Fruit fly (Drosophila melanogaster) whole organism, adult: ENCODE results near the gene CycA.
A peak's percentile ranks its signal among the peaks of the same experiment; 100 is the strongest.

ENCODE experiments used
- CG11617 ChIP-seq: fragments of 200-800 bp; sonication (Bioruptor generic); optimal IDR thresholded peaks from 2 replicates; lab custom pipeline; 2017; ENCODE audit warnings: mild to moderate bottlenecking, missing biosample characterization, missing genetic modification reagents, missing genetic modification characterization
- CG12768 ChIP-seq: fragments of 200-800 bp; sonication (Bioruptor generic); optimal IDR thresholded peaks from 2 replicates; lab custom pipeline; 2017; ENCODE audit warnings: missing biosample characterization, missing genetic modification characterization, mild to moderate bottlenecking, moderate library complexity, missing genetic modification reagents
- CG14711 ChIP-seq: fragments of 200-800 bp; sonication (Bioruptor generic); optimal IDR thresholded peaks from 2 replicates; lab custom pipeline; 2018; ENCODE audit warnings: missing biosample characterization, mild to moderate bottlenecking, missing genetic modification characterization, moderate library complexity
- CG1620 ChIP-seq: fragments of 200-800 bp; sonication (Bioruptor generic); optimal IDR thresholded peaks from 2 replicates; lab custom pipeline; 2016; ENCODE audit warnings: missing biosample characterization, missing genetic modification characterization
- CG33017 ChIP-seq: fragments of 200-800 bp; sonication (Bioruptor generic); optimal IDR thresholded peaks from 2 replicates; lab custom pipeline; 2018; ENCODE audit warnings: missing biosample characterization, mild to moderate bottlenecking, missing genetic modification characterization, moderate library complexity
- CG5204 ChIP-seq: fragments of 200-800 bp; sonication (Bioruptor generic); optimal IDR thresholded peaks from 2 replicates; lab custom pipeline; 2016; ENCODE audit warnings: missing biosample characterization, missing genetic modification characterization
- CG7045 ChIP-seq: fragments of 200-800 bp; sonication (Bioruptor generic); optimal IDR thresholded peaks from 2 replicates; lab custom pipeline; 2017; ENCODE audit warnings: missing biosample characterization, mild to moderate bottlenecking, missing genetic modification characterization
- CG7101 ChIP-seq: fragments of 200-800 bp; sonication (Bioruptor generic); optimal IDR thresholded peaks from 2 replicates; lab custom pipeline; 2018; ENCODE audit warnings: missing biosample characterization, mild to moderate bottlenecking, missing genetic modification characterization, moderate library complexity
- Clk ChIP-seq: fragments of 200-800 bp; sonication (Bioruptor generic); optimal IDR thresholded peaks from 2 replicates; lab custom pipeline; 2017; ENCODE audit warnings: missing biosample characterization, missing genetic modification characterization
- Crg-1 ChIP-seq: fragments of 200-800 bp; sonication (Bioruptor generic); optimal IDR thresholded peaks from 2 replicates; lab custom pipeline; 2016; ENCODE audit warnings: missing biosample characterization, missing genetic modification characterization
- Hr96 ChIP-seq: fragments of 200-800 bp; sonication (Bioruptor generic); optimal IDR thresholded peaks from 2 replicates; lab custom pipeline; 2016; ENCODE audit warnings: missing biosample characterization, missing genetic modification characterization
- Mnt ChIP-seq: fragments of 200-800 bp; sonication (Bioruptor generic); optimal IDR thresholded peaks from 2 replicates; lab custom pipeline; 2016; ENCODE audit warnings: missing biosample characterization, mild to moderate bottlenecking, missing genetic modification characterization
- bab1 ChIP-seq: fragments of 200-800 bp; sonication (Bioruptor generic); optimal IDR thresholded peaks from 3 replicates; lab custom pipeline; 2019; ENCODE audit warnings: missing biosample characterization, mild to moderate bottlenecking, missing genetic modification characterization, moderate library complexity
- cic ChIP-seq: fragments of 200-800 bp; sonication (Bioruptor generic); optimal IDR thresholded peaks from 2 replicates; lab custom pipeline; 2017; ENCODE audit warnings: missing biosample characterization, mild to moderate bottlenecking, missing genetic modification characterization, moderate library complexity
- cnc ChIP-seq, 2 experiments: fragments of >200 bp; optimal IDR thresholded peaks; 2 replicates each; lab custom pipeline; 2017
- kay ChIP-seq: fragments of 200-800 bp; sonication (Bioruptor generic); peaks from one replicate; lab custom pipeline; 2016; ENCODE audit warnings: missing biosample characterization, missing genetic modification characterization, borderline replicate concordance
- ovo ChIP-seq: fragments of 200-800 bp; sonication (Bioruptor generic); optimal IDR thresholded peaks from 2 replicates; lab custom pipeline; 2016; ENCODE audit warnings: missing biosample characterization, missing genetic modification characterization
- pad ChIP-seq: fragments of 200-800 bp; sonication (Bioruptor generic); optimal IDR thresholded peaks from 3 replicates; lab custom pipeline; 2017; ENCODE audit warnings: missing biosample characterization, missing genetic modification characterization, mild to moderate bottlenecking, moderate library complexity, missing genetic modification reagents
- tj ChIP-seq: fragments of 200-800 bp; sonication (Bioruptor generic); optimal IDR thresholded peaks from 3 replicates; lab custom pipeline; 2017; ENCODE audit warnings: missing biosample characterization, mild to moderate bottlenecking, missing genetic modification characterization, moderate library complexity
- toe ChIP-seq: fragments of 200-800 bp; sonication (Bioruptor generic); optimal IDR thresholded peaks from 2 replicates; lab custom pipeline; 2016; ENCODE audit warnings: missing biosample characterization, missing genetic modification characterization

The CycA gene

dm6 chr3L:11801622-11802021 lies 31.8 kb downstream of the CycA start:
- no peak for TF ChIP-seq Mnt (GFP tag; lab: Kevin White, UChicago)
- no peak for TF ChIP-seq CG5204 (GFP tag; lab: Kevin White, UChicago)
- TF ChIP-seq pad (GFP tag; lab: Kevin White, UChicago): no peak
- no peak for TF ChIP-seq CG12768 (GFP tag; lab: Kevin White, UChicago)
- no peak for TF ChIP-seq Clk
- no peak for TF ChIP-seq cic
- no peak for TF ChIP-seq CG33017 (tag; lab: Kevin White, UChicago)
- no peak for TF ChIP-seq cnc (optimal IDR thresholded peaks at IDR 0.05; lab: Kevin White, UChicago)
- no peak for TF ChIP-seq CG11617 (GFP tag; lab: Kevin White, UChicago)

- no peak for TF ChIP-seq kay (GFP tag; lab: Kevin White, UChicago)
- TF ChIP-seq bab1: no peak
- TF ChIP-seq CG5204 (GFP tag; lab: Kevin White, UChicago): no peak
- TF ChIP-seq CG33017 (tag; lab: Kevin White, UChicago): no peak
- TF ChIP-seq Mnt (GFP tag; lab: Kevin White, UChicago): no peak
- TF ChIP-seq cnc (optimal IDR thresholded peaks at IDR 0.05; lab: Kevin White, UChicago): no peak
- no peak for TF ChIP-seq CG7101 (tag; lab: Kevin White, UChicago)
- TF ChIP-seq CG1620 (GFP tag; lab: Kevin White, UChicago): no peak
- TF ChIP-seq tj (GFP tag; lab: Kevin White, UChicago): no peak
- TF ChIP-seq ovo (GFP tag; lab: Kevin White, UChicago): no peak
- no peak for TF ChIP-seq cic
- no peak for TF ChIP-seq CG12768 (GFP tag; lab: Kevin White, UChicago)
- TF ChIP-seq toe (GFP tag; lab: Kevin White, UChicago): no peak
- no peak for TF ChIP-seq CG7045 (GFP tag; lab: Kevin White, UChicago)
- no peak for TF ChIP-seq pad (GFP tag; lab: Kevin White, UChicago)
- TF ChIP-seq Clk: no peak
Observed at dm6 chr3L:11800761-11801160, 32.6 kb downstream of the CycA start, which contains the start of gene Gcat. Gene Gcat, minus strand, starts transcription at chr3L:11800861.

dm6 chr3L:11795440-11795983 lies 37.9 kb downstream of the CycA start, which contains the start of gene Klp68D:
Gene Klp68D, plus strand, starts transcription at chr3L:11795614.
- TF ChIP-seq kay (GFP tag; lab: Kevin White, UChicago): peak; percentile 48
- TF ChIP-seq bab1: peak; percentile 34
- TF ChIP-seq tj (GFP tag; lab: Kevin White, UChicago): no peak

dm6 chr3L:11793233-11793800 lies 40.1 kb downstream of the CycA start, which contains the start of the genes twy and CG10907:
Gene twy, minus strand, starts transcription at chr3L:11793283.
Gene CG10907, plus strand, starts transcription at chr3L:11793514.
- TF ChIP-seq bab1 (no peak), cnc (optimal IDR thresholded peaks at IDR 0.05; lab: Kevin White, UChicago) (no peak), ovo (GFP tag; lab: Kevin White, UChicago) (no peak), Mnt (GFP tag; lab: Kevin White, UChicago) (no peak)

dm6 chr3L:11789773-11790172 lies 43.6 kb downstream of the CycA start, which contains the start of gene Pi3K68D:
Gene Pi3K68D, minus strand, starts transcription at chr3L:11790013.
- TF ChIP-seq Hr96 (GFP tag; lab: Kevin White, UChicago) (no peak), kay (GFP tag; lab: Kevin White, UChicago) (peak; percentile 93), CG33017 (tag; lab: Kevin White, UChicago) (no peak), cic (no peak), cnc (optimal IDR thresholded peaks at IDR 0.05; lab: Kevin White, UChicago) (no peak), tj (GFP tag; lab: Kevin White, UChicago) (no peak), CG11617 (GFP tag; lab: Kevin White, UChicago) (no peak), toe (GFP tag; lab: Kevin White, UChicago) (peak; percentile 13), Mnt (GFP tag; lab: Kevin White, UChicago) (no peak), CG7101 (tag; lab: Kevin White, UChicago) (peak; percentile 15), bab1 (peak; percentile 36), CG14711 (tag; lab: Kevin White, UChicago) (no peak), CG7045 (GFP tag; lab: Kevin White, UChicago) (no peak), CG1620 (GFP tag; lab: Kevin White, UChicago) (peak; percentile 4), CG12768 (GFP tag; lab: Kevin White, UChicago) (no peak), Clk (no peak), ovo (GFP tag; lab: Kevin White, UChicago) (no peak), CG5204 (GFP tag; lab: Kevin White, UChicago) (no peak), Crg-1 (GFP tag; lab: Kevin White, UChicago) (no peak), pad (GFP tag; lab: Kevin White, UChicago) (no peak)

- peak; percentile 11 for TF ChIP-seq tj (GFP tag; lab: Kevin White, UChicago)
- TF ChIP-seq cic: peak; percentile 99
- TF ChIP-seq pad (GFP tag; lab: Kevin White, UChicago): peak; percentile 57
- peak; percentile 17 for TF ChIP-seq Mnt (GFP tag; lab: Kevin White, UChicago)
- TF ChIP-seq toe (GFP tag; lab: Kevin White, UChicago): no peak
- TF ChIP-seq CG33017 (tag; lab: Kevin White, UChicago): no peak
- no peak for TF ChIP-seq bab1
- no peak for TF ChIP-seq CG14711 (tag; lab: Kevin White, UChicago)
- peak; percentile 90 for TF ChIP-seq kay (GFP tag; lab: Kevin White, UChicago)
Observed at dm6 chr3L:11788936-11789352, 44.4 kb downstream of the CycA start.
